Fruit fly (Drosophila melanogaster) whole organism, embryonic: ENCODE data around the gene wls.

Experiments used
- Bteb2 ChIP-seq: fragments of 200-800 bp; sonication (Bioruptor generic); optimal IDR thresholded peaks from 2 replicates; lab custom pipeline; 2016; ENCODE audit warnings: missing biosample characterization, missing genetic modification characterization
- CG10147 ChIP-seq: fragments of 200-800 bp; sonication (Bioruptor generic); optimal IDR thresholded peaks from 2 replicates; lab custom pipeline; 2019; ENCODE audit warnings: missing biosample characterization, mild to moderate bottlenecking, missing genetic modification characterization, moderate library complexity
- CG11247 ChIP-seq: fragments of 200-800 bp; sonication (Bioruptor generic); IDR thresholded peaks from 2 replicates; pipeline ENCODE4 v1.3.6; 2022; ENCODE audit warnings: missing biosample characterization, missing genetic modification characterization
- CG12071 ChIP-seq: fragments of 200-800 bp; sonication (Bioruptor generic); optimal IDR thresholded peaks from 3 replicates; lab custom pipeline; 2018; ENCODE audit warnings: missing biosample characterization, mild to moderate bottlenecking, missing genetic modification characterization
- CG12236 ChIP-seq: fragments of 200-800 bp; sonication (Bioruptor generic); optimal IDR thresholded peaks from 2 replicates; lab custom pipeline; 2016; ENCODE audit warnings: missing biosample characterization, missing genetic modification characterization
- CG13123 ChIP-seq: fragments of 200-800 bp; sonication (Bioruptor generic); optimal IDR thresholded peaks from 2 replicates; lab custom pipeline; 2016; ENCODE audit warnings: missing biosample characterization, missing genetic modification characterization
- CG17612 ChIP-seq: fragments of 200-800 bp; sonication (Bioruptor generic); IDR thresholded peaks from 2 replicates; pipeline ENCODE4 v1.3.6; 2022; ENCODE audit warnings: missing biosample characterization, missing genetic modification characterization
- CG2712 ChIP-seq: fragments of 200-800 bp; optimal IDR thresholded peaks from 3 replicates; lab custom pipeline; 2019; ENCODE audit warnings: missing biosample characterization, mild to moderate bottlenecking, missing genetic modification characterization, moderate library complexity
- CG3407 ChIP-seq: fragments of 200-800 bp; sonication (Bioruptor generic); optimal IDR thresholded peaks from 2 replicates; lab custom pipeline; 2018; ENCODE audit warnings: missing biosample characterization, mild to moderate bottlenecking, missing genetic modification characterization
- CG42726 ChIP-seq: fragments of 200-800 bp; sonication (Bioruptor generic); IDR thresholded peaks from 2 replicates; pipeline ENCODE4 v1.3.6; 2022; ENCODE audit warnings: missing biosample characterization, missing genetic modification characterization; ENCODE audit not compliant: partially characterized antibody
- CG4424 ChIP-seq: fragments of 200-800 bp; sonication (Bioruptor generic); optimal IDR thresholded peaks from 3 replicates; lab custom pipeline; 2016; ENCODE audit warnings: missing biosample characterization, missing genetic modification characterization
- CG4820 ChIP-seq: fragments of 200-800 bp; sonication (Bioruptor generic); optimal IDR thresholded peaks from 3 replicates; lab custom pipeline; 2016; ENCODE audit warnings: missing biosample characterization, missing genetic modification characterization
- CG6765 ChIP-seq: fragments of 200-800 bp; sonication (Bioruptor generic); optimal IDR thresholded peaks from 3 replicates; lab custom pipeline; 2017; ENCODE audit warnings: missing biosample characterization, mild to moderate bottlenecking, missing genetic modification characterization
- CG8281 ChIP-seq: fragments of 200-800 bp; sonication (Bioruptor generic); optimal IDR thresholded peaks from 2 replicates; lab custom pipeline; 2018; ENCODE audit warnings: missing biosample characterization, mild to moderate bottlenecking, missing genetic modification characterization, moderate library complexity
- CG8765 ChIP-seq: fragments of 200-800 bp; sonication (Bioruptor generic); IDR thresholded peaks from 2 replicates; pipeline ENCODE4 v1.3.6; 2022; ENCODE audit warnings: missing biosample characterization, missing genetic modification characterization
- CG8944 ChIP-seq: fragments of 200-800 bp; sonication (Bioruptor generic); optimal IDR thresholded peaks from 3 replicates; lab custom pipeline; 2016; ENCODE audit warnings: missing biosample characterization, missing genetic modification characterization
- Hsf ChIP-seq: fragments of 200-800 bp; sonication (Bioruptor generic); optimal IDR thresholded peaks from 3 replicates; lab custom pipeline; 2016; ENCODE audit warnings: missing biosample characterization, missing genetic modification characterization
- NFAT ChIP-seq: fragments of 200-800 bp; sonication (Bioruptor generic); IDR thresholded peaks from 2 replicates; pipeline ENCODE4 v1.3.6; 2022; ENCODE audit warnings: missing biosample characterization, missing genetic modification characterization
- NK7.1 ChIP-seq: fragments of 200-800 bp; sonication (Bioruptor generic); optimal IDR thresholded peaks from 3 replicates; lab custom pipeline; 2016; ENCODE audit warnings: missing biosample characterization, missing genetic modification characterization
- Nf-YC ChIP-seq: fragments of 200-800 bp; optimal IDR thresholded peaks from 3 replicates; lab custom pipeline; 2019; ENCODE audit warnings: missing biosample characterization, mild to moderate bottlenecking, missing genetic modification characterization, moderate library complexity
- Sry-β ChIP-seq: fragments of 200-800 bp; sonication (Bioruptor generic); optimal IDR thresholded peaks from 2 replicates; lab custom pipeline; 2018; ENCODE audit warnings: missing biosample characterization, mild to moderate bottlenecking, missing genetic modification characterization, moderate library complexity
- YL-1 ChIP-seq: fragments of 200-800 bp; sonication (Bioruptor generic); optimal IDR thresholded peaks from 3 replicates; lab custom pipeline; 2017; ENCODE audit warnings: missing biosample characterization, mild to moderate bottlenecking, missing genetic modification characterization
- br ChIP-seq: fragments of >200 bp; optimal IDR thresholded peaks from 2 replicates; lab custom pipeline; 2017
- cato ChIP-seq: fragments of 200-800 bp; sonication (Bioruptor generic); optimal IDR thresholded peaks from 2 replicates; lab custom pipeline; 2016; ENCODE audit warnings: missing biosample characterization, missing genetic modification characterization, borderline replicate concordance
- chif ChIP-seq, 2 experiments: fragments of 200-800 bp; sonication (Bioruptor generic); optimal IDR thresholded peaks; 3 replicates each; lab custom pipeline; 2016; ENCODE audit warnings: missing biosample characterization in 2 of 2, missing genetic modification characterization in 2 of 2
- crp ChIP-seq, 2 experiments: fragments of 200-800 bp; sonication (Bioruptor generic); optimal IDR thresholded peaks; 2 replicates in 1 of 2; 3 replicates in 1 of 2; lab custom pipeline; 2017; ENCODE audit warnings: missing biosample characterization in 2 of 2, missing genetic modification characterization in 2 of 2, mild to moderate bottlenecking in 1 of 2, moderate library complexity in 1 of 2
- cwo ChIP-seq: fragments of 200-800 bp; sonication (Bioruptor generic); optimal IDR thresholded peaks from 3 replicates; lab custom pipeline; 2017; ENCODE audit warnings: missing biosample characterization, missing genetic modification characterization, mild to moderate bottlenecking, moderate library complexity, missing genetic modification reagents
- fu2 ChIP-seq: fragments of 200-800 bp; sonication (Bioruptor generic); optimal IDR thresholded peaks from 2 replicates; lab custom pipeline; 2016; ENCODE audit warnings: missing biosample characterization, missing genetic modification characterization
- gcm2 ChIP-seq: fragments of 200-800 bp; sonication (Bioruptor generic); optimal IDR thresholded peaks from 2 replicates; lab custom pipeline; 2016; ENCODE audit warnings: missing biosample characterization, missing genetic modification characterization
- ind ChIP-seq: fragments of 200-800 bp; sonication (Bioruptor generic); optimal IDR thresholded peaks from 3 replicates; lab custom pipeline; 2016; ENCODE audit warnings: missing biosample characterization, missing genetic modification characterization
- inv ChIP-seq: fragments of 200-800 bp; sonication (Bioruptor generic); IDR thresholded peaks from 2 replicates; pipeline ENCODE4 v1.3.6; 2022; ENCODE audit warnings: missing biosample characterization, missing genetic modification characterization; ENCODE audit not compliant: partially characterized antibody
- kah ChIP-seq: fragments of 200-800 bp; sonication (Bioruptor generic); optimal IDR thresholded peaks from 2 replicates; lab custom pipeline; 2018; ENCODE audit warnings: missing biosample characterization, mild to moderate bottlenecking, missing genetic modification characterization
- mam ChIP-seq: fragments of 200-800 bp; sonication (Bioruptor generic); optimal IDR thresholded peaks from 3 replicates; lab custom pipeline; 2016; ENCODE audit warnings: missing biosample characterization, missing genetic modification characterization
- mirr ChIP-seq: fragments of 200-800 bp; sonication (Bioruptor generic); optimal IDR thresholded peaks from 3 replicates; lab custom pipeline; 2018; ENCODE audit warnings: missing biosample characterization, mild to moderate bottlenecking, missing genetic modification characterization
- pb ChIP-seq: fragments of 200-800 bp; sonication (Bioruptor generic); optimal IDR thresholded peaks from 3 replicates; lab custom pipeline; 2016; ENCODE audit warnings: missing biosample characterization, missing genetic modification characterization
- pho ChIP-seq: fragments of 200-800 bp; sonication (Bioruptor generic); optimal IDR thresholded peaks from 2 replicates; lab custom pipeline; 2016; ENCODE audit warnings: missing biosample characterization, missing genetic modification characterization
- prd ChIP-seq, 3 experiments: fragments of >200 bp in 2 of 3; fragments of 200-800 bp in 1 of 3; sonication (Bioruptor generic) in 1 of 3; optimal IDR thresholded peaks in 2 of 3; IDR thresholded peaks in 1 of 3; 2 replicates in 2 of 3; 3 replicates in 1 of 3; pipeline versions ENCODE4 v1.3.6 to Lab custom; 2017 to 2022; ENCODE audit warnings: missing biosample characterization in 1 of 3, missing genetic modification characterization in 1 of 3
- scrt ChIP-seq: fragments of 200-800 bp; sonication (Bioruptor generic); optimal IDR thresholded peaks from 2 replicates; lab custom pipeline; 2018; ENCODE audit warnings: missing biosample characterization, mild to moderate bottlenecking, missing genetic modification characterization, moderate library complexity
- seq ChIP-seq: fragments of 200-800 bp; sonication (Bioruptor generic); IDR thresholded peaks from 2 replicates; pipeline ENCODE4 v1.3.6; 2022; ENCODE audit warnings: missing biosample characterization, missing genetic modification characterization
- shn ChIP-seq: fragments of 200-800 bp; sonication (Bioruptor generic); optimal IDR thresholded peaks from 3 replicates; lab custom pipeline; 2016; ENCODE audit warnings: missing biosample characterization, missing genetic modification characterization
- zen ChIP-seq: fragments of 200-800 bp; sonication (Bioruptor generic); optimal IDR thresholded peaks from 3 replicates; lab custom pipeline; 2018; ENCODE audit warnings: missing biosample characterization, mild to moderate bottlenecking, missing genetic modification characterization, moderate library complexity

Gene wls

DNA sequence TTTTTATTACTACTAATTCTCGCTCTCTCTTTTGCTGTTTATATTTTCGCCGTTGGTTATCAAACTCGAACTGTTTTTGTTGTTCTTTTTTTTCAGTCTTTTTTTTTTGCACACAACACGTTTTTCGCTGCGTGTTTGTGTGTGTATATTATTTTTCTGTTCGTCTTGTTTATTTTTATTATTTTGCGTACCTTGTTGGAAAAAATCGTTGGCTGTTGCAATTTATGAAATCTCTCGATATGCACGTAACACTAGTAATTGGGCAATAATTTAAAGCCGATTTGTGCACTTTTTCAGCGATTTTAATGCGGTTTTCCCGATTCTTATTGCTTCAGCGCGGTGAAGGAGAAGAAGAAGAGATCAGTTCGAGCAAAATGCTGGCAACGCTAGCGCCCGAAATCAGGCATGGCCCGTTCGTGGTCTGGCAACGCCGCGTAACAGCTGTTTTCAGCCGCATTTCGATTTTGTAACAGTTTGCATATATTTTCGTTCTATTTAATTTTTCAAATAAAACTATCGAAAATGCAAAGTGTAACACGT, 48.9 kb downstream of the wls start, which contains the start of the genes FoxK and mRpL2 (continued):
- TF ChIP-seq fu2 (no peak), crp (GFP tag; optimal IDR thresholded peaks at IDR 0.05; lab: Kevin White, UChicago) (peak; percentile 70 to 97), Nf-YC (tag; lab: Kevin White, UChicago) (no peak), CG42726 (GFP tag; lab: Robert Waterston, UW) (0 out of 2 replicates have a peak, but pooled peaks have one; percentile 29), pho (GFP tag; lab: Kevin White, UChicago) (no peak), CG8281 (tag; lab: Kevin White, UChicago) (no peak), CG12071 (GFP tag; lab: Kevin White, UChicago) (no peak), CG2712 (tag; lab: Kevin White, UChicago) (peak; percentile 34), mirr (GFP tag; lab: Kevin White, UChicago) (no peak), scrt (no peak), Hsf (GFP tag; lab: Kevin White, UChicago) (no peak), NFAT (GFP tag; lab: Robert Waterston, UW) (no peak), CG4820 (no peak), YL-1 (GFP tag; lab: Kevin White, UChicago) (peak; percentile 72), cato (no peak), NK7.1 (no peak), CG8944 (GFP tag; lab: Kevin White, UChicago) (no peak), mam (GFP tag; lab: Kevin White, UChicago) (peak; percentile 21), CG10147 (GFP tag; lab: Kevin White, UChicago) (no peak), CG11247 (GFP tag; lab: Robert Waterston, UW) (no peak), pb (GFP tag; lab: Kevin White, UChicago) (no peak), Bteb2 (GFP tag; lab: Kevin White, UChicago) (no peak), CG3407 (GFP tag; lab: Kevin White, UChicago) (no peak), zen (tag; lab: Kevin White, UChicago) (no peak), CG6765 (no peak), chif (GFP tag; optimal IDR thresholded peaks at IDR 0.05; lab: Kevin White, UChicago) (no peak), CG8765 (no peak), seq (GFP tag; lab: Robert Waterston, UW) (no peak), CG4424 (GFP tag; lab: Kevin White, UChicago) (no peak), CG13123 (GFP tag; lab: Kevin White, UChicago) (no peak), Sry-β (GFP tag; lab: Kevin White, UChicago) (no peak), br (no peak), inv (GFP tag; lab: Robert Waterston, UW) (peak; percentile 34; the same call in 1 of the 2 replicates), ind (GFP tag; lab: Kevin White, UChicago) (no peak), shn (GFP tag; lab: Kevin White, UChicago) (no peak), kah (GFP tag; lab: Kevin White, UChicago) (no peak), gcm2 (GFP tag; lab: Kevin White, UChicago) (peak; percentile 2), CG12236 (GFP tag; lab: Kevin White, UChicago) (no peak), CG17612 (GFP tag; lab: Robert Waterston, UW) (no peak), cwo (peak; percentile 64), prd (optimal IDR thresholded peaks at IDR 0.05; lab: Kevin White, UChicago) (no peak), prd (GFP tag; IDR thresholded peaks at IDR 0.05; lab: Robert Waterston, UW) (no peak)
